Fruit fly (Drosophila melanogaster): ENCODE results near the gene Nepl11.

The Nepl11 gene

DNA sequence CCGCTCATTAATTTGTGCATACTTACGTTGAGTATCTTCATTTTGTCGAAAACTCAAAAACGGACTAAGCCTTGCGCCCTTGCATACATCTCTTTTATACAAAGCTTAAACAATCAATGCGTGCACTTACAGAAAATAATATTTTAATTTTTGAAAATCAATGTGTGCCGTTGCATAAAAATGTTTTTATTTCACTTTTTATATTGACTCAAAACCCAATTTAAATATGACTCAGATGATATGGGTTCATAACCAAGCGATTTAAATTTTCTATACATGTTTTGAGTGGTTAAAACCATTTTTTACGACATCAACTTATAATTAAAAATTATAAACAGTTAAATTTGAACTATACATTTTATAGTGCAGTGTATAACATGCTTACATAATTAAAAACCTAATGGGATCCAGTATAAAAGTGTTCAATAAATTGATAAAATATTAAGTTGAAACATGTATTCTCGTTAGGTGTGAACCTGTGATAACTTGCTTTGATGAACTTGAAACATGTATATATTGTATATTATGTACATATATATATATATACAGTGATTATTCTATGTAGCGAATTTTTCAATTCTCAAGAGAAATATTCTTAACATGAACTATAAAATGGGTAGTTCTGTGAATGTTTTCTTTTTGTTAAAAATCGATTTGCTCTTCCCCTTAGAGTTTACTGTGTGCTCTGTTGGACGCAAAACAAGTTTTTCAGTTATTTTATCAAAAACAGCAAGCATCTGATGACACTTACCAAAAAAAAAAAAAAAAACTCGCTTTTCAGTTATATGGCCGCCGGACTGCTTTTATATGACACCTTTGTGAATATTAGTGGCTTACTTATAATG lies 51.3 kb downstream of the Nepl11 start, which contains the start of gene CG34305 (continued):
- TF ChIP-seq CG1621 (tag; optimal IDR thresholded peaks at IDR 0.05) (no peak), CG8632 (GFP tag; optimal IDR thresholded peaks at IDR 0.05) (peak; percentile 13), CG6808 (GFP tag; optimal IDR thresholded peaks at IDR 0.05) (no peak), CG9139 (GFP tag; optimal IDR thresholded peaks at IDR 0.05) (no peak), Ets96B (tag; optimal IDR thresholded peaks at IDR 0.05) (no peak), dsx (GFP tag; optimal IDR thresholded peaks at IDR 0.05; ENCODE audit: poor library complexity, severe bottlenecking) (no peak), CG4318 (GFP tag; optimal IDR thresholded peaks at IDR 0.05) (no peak), Hr4 (GFP tag; optimal IDR thresholded peaks at IDR 0.05) (no peak), ss (GFP tag; optimal IDR thresholded peaks at IDR 0.05) (no peak), cyc (GFP tag; optimal IDR thresholded peaks at IDR 0.05) (peak; percentile 37), CG16779 (tag; optimal IDR thresholded peaks at IDR 0.05) (no peak), Met (GFP tag; optimal IDR thresholded peaks at IDR 0.05) (peak; percentile 62)
